Worm (Caenorhabditis elegans) whole organism, young adult: ENCODE data around the gene Y46H3D.1.

Experiments
- C06A6.2 ChIP-seq: fragments of 200-800 bp; sonication (Bioruptor generic); conservative IDR thresholded peaks from 2 replicates; pipeline ENCODE4 v1.3.6; 2022; ENCODE audit warnings: missing genetic modification characterization, missing compliant biosample characterization
- D2030.7 ChIP-seq: fragments of 200-800 bp; sonication (Bioruptor generic); IDR thresholded peaks from 2 replicates; pipeline ENCODE4 v1.3.6; 2022; ENCODE audit warnings: missing genetic modification reagents, missing genetic modification characterization, missing compliant biosample characterization
- F10E7.11 ChIP-seq: sonication (generic microtip); optimal IDR thresholded peaks from 2 replicates; lab custom pipeline; 2017; ENCODE audit warnings: mild to moderate bottlenecking, missing genetic modification characterization, moderate library complexity, missing compliant biosample characterization
- Y67H2A.10 ChIP-seq: fragments of 200-800 bp; sonication (Bioruptor generic); conservative IDR thresholded peaks from 2 replicates; pipeline ENCODE4 v1.3.6; 2022; ENCODE audit warnings: missing genetic modification reagents, missing genetic modification characterization, missing compliant biosample characterization
- akir-1 ChIP-seq: fragments of 200-800 bp; sonication (Bioruptor generic); optimal IDR thresholded peaks from 2 replicates; lab custom pipeline; 2018; ENCODE audit warnings: mild to moderate bottlenecking, missing genetic modification characterization, moderate library complexity, missing compliant biosample characterization
- gei-17 ChIP-seq: fragments of 200-800 bp; sonication (Bioruptor generic); optimal IDR thresholded peaks from 2 replicates; lab custom pipeline; 2018; ENCODE audit warnings: mild to moderate bottlenecking, missing genetic modification characterization, missing compliant biosample characterization
- let-607 ChIP-seq, 2 experiments: fragments of 200-800 bp in 1 of 2; sonication (Bioruptor generic) in 1 of 2; sonication (generic microtip) in 1 of 2; optimal IDR thresholded peaks; 2 replicates each; lab custom pipeline; 2016 to 2018; ENCODE audit warnings: mild to moderate bottlenecking in 2 of 2, missing compliant biosample characterization in 2 of 2, missing genetic modification characterization in 2 of 2, moderate library complexity in 2 of 2, missing genotype in 1 of 2
- lir-1 ChIP-seq: fragments of 200-800 bp; sonication (Bioruptor generic); conservative IDR thresholded peaks from 2 replicates; pipeline ENCODE4 v1.3.6; 2022; ENCODE audit warnings: missing genetic modification reagents, missing genetic modification characterization, missing compliant biosample characterization
- lsy-27 ChIP-seq: sonication (generic microtip); optimal IDR thresholded peaks from 2 replicates; lab custom pipeline; 2017; ENCODE audit warnings: missing genetic modification characterization, mild to moderate bottlenecking, missing compliant biosample characterization, antibody characterized with exemption, missing genotype, borderline replicate concordance; ENCODE audit not compliant: insufficient read depth
- madf-3 ChIP-seq: fragments of 200-800 bp; sonication (Bioruptor generic); IDR thresholded peaks from 2 replicates; pipeline ENCODE4 v1.3.6; 2022; ENCODE audit warnings: missing genetic modification reagents, missing genetic modification characterization, missing compliant biosample characterization
- mcd-1 ChIP-seq: fragments of 200-800 bp; sonication (Bioruptor generic); IDR thresholded peaks from 2 replicates; pipeline ENCODE4 v1.3.6; 2022; ENCODE audit warnings: missing genetic modification reagents, missing genetic modification characterization, missing compliant biosample characterization
- mel-28 ChIP-seq: sonication (generic microtip); optimal IDR thresholded peaks from 2 replicates; lab custom pipeline; 2016; ENCODE audit warnings: borderline replicate concordance, mild to moderate bottlenecking, missing genetic modification characterization, missing compliant biosample characterization
- snpc-4 ChIP-seq, 5 experiments: fragments of 150-350 bp in 1 of 5; sonication (generic microtip) in 4 of 5; optimal IDR thresholded peaks; 2 replicates each; lab custom pipeline; 2014 to 2018; ENCODE audit warnings: missing genetic modification characterization in 5 of 5, missing biosample characterization in 3 of 5, antibody characterized with exemption in 2 of 5, mild to moderate bottlenecking in 2 of 5, missing compliant biosample characterization in 2 of 5, missing genotype in 2 of 5, moderate library complexity in 2 of 5, missing genetic modification reagents in 1 of 5

- TF ChIP-seq D2030.7 (GFP tag; lab: Robert Waterston, UW): no peak
- TF ChIP-seq let-607 (tag; optimal IDR thresholded peaks at IDR 0.05; lab: Kevin White, UChicago): no peak
- no peak for TF ChIP-seq mel-28 (tag; lab: Kevin White, UChicago)
- TF ChIP-seq Y67H2A.10: no peak
- TF ChIP-seq C06A6.2: no peak
- TF ChIP-seq gei-17 (GFP tag; lab: Kevin White, UChicago): no peak
- no peak for TF ChIP-seq lir-1 (GFP tag; lab: Robert Waterston, UW)
- no peak for TF ChIP-seq akir-1
- no peak for TF ChIP-seq F10E7.11
- TF ChIP-seq lsy-27 (tag; lab: Kevin White, UChicago): no peak
- no peak for TF ChIP-seq mcd-1 (GFP tag; lab: Robert Waterston, UW)
- no peak for TF ChIP-seq snpc-4 (GFP tag; optimal IDR thresholded peaks at IDR 0.05; lab: Kevin White, UChicago)
- no peak for TF ChIP-seq snpc-4 (tag; optimal IDR thresholded peaks at IDR 0.05; lab: Kevin White, UChicago)
- TF ChIP-seq madf-3 (GFP tag; lab: Robert Waterston, UW): no peak
These were observed 47.7 kb upstream of the Y46H3D.1 start for ce11 chrV:1594554-1595092.
